Fruit fly (Drosophila melanogaster): ENCODE measurements around the gene rpk.

The rpk gene

DNA sequence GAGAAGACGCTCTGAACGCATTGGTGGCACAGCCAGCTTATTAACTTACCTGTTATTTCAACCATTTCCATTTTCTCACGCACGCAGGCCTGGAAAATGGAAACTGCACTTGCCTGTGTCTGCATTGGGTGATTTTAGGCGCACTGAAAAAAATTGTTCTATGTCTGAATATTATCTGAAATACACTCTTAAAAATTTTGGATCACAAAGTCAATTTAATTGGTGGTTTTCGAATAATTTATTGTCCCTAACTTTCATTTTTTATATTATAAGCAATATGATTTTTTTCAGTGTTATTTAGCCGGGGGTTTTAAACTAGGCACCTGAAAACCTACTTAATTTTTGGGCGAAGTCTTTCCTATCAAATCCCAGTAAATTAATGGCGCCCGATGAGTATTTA is 17.3 kb downstream of the rpk start (continued):
- TF ChIP-seq dan (GFP tag; IDR thresholded peaks at IDR 0.05) (no peak), CG9932 (GFP tag; IDR thresholded peaks at IDR 0.05) (0 out of 2 replicates have a peak, but pooled peaks have one; percentile 4), btn (GFP tag; optimal IDR thresholded peaks at IDR 0.05) (peak; percentile 39), MTF-1 (GFP tag; optimal IDR thresholded peaks at IDR 0.05; ENCODE audit: borderline replicate concordance) (peak; percentile 74), CG2120 (GFP tag; optimal IDR thresholded peaks at IDR 0.05) (peak; percentile 51), CG3847 (GFP tag; IDR thresholded peaks at IDR 0.05) (no peak), so (GFP tag; IDR thresholded peaks at IDR 0.05) (peak; percentile 34; the same call in 1 of the 3 replicates), CG17612 (GFP tag; IDR thresholded peaks at IDR 0.05) (peak; percentile 58; the same call in 1 of the 2 replicates), CG12942 (GFP tag; optimal IDR thresholded peaks at IDR 0.05) (no peak), ato (GFP tag; IDR thresholded peaks at IDR 0.05; ENCODE audit: partially characterized antibody) (no peak), Spps (tag; optimal IDR thresholded peaks at IDR 0.05) (peak; percentile 49), Sry-δ (GFP tag; optimal IDR thresholded peaks at IDR 0.05) (peak; percentile 33), croc (GFP tag; conservative IDR thresholded peaks at IDR 0.05) (peak; percentile 77; the same call in 2 of the 3 replicates), pros (GFP tag; optimal IDR thresholded peaks at IDR 0.05) (peak; percentile 15), dysf (GFP tag; IDR thresholded peaks at IDR 0.05) (peak; percentile 77), Jarid2 (GFP tag; optimal IDR thresholded peaks at IDR 0.05) (peak; percentile 44), CG4360 (GFP tag; IDR thresholded peaks at IDR 0.05) (0 out of 2 replicates have a peak, but pooled peaks have one; percentile 41), Med (GFP tag) (peak; percentile 83), stwl (tag; optimal IDR thresholded peaks at IDR 0.05) (peak; percentile 59), CG4730 (GFP tag; IDR thresholded peaks at IDR 0.05) (peak; percentile 72), Lhr (GFP tag; optimal IDR thresholded peaks at IDR 0.05) (peak; percentile 16), NC2β (GFP tag; optimal IDR thresholded peaks at IDR 0.05) (peak; percentile 87), unpg (GFP tag; optimal IDR thresholded peaks at IDR 0.05) (peak; percentile 86), CG7357 (GFP tag; IDR thresholded peaks at IDR 0.05) (peak; percentile 74), CG34422 (GFP tag; IDR thresholded peaks at IDR 0.05) (peak; percentile 88), slou (GFP tag; optimal IDR thresholded peaks at IDR 0.05) (peak; percentile 29), sima (GFP tag; optimal IDR thresholded peaks at IDR 0.05) (no peak), ara (GFP tag; IDR thresholded peaks at IDR 0.05) (peak; percentile 87), lmd (GFP tag; IDR thresholded peaks at IDR 0.05) (peak; percentile 77), CG9609 (GFP tag; optimal IDR thresholded peaks at IDR 0.05) (no peak), CG10321 (GFP tag; IDR thresholded peaks at IDR 0.05) (no peak), CG11560 (tag; IDR thresholded peaks at IDR 0.05) (no peak), scrt (GFP tag; optimal IDR thresholded peaks at IDR 0.05) (peak; percentile 67), bbx (GFP tag; IDR thresholded peaks at IDR 0.05; ENCODE audit: partially characterized antibody) (no peak), Gsc (GFP tag; IDR thresholded peaks at IDR 0.05) (no peak), CG4282 (GFP tag; optimal IDR thresholded peaks at IDR 0.05) (no peak), CG34376 (GFP tag; optimal IDR thresholded peaks at IDR 0.05) (no peak), gt (GFP tag; IDR thresholded peaks at IDR 0.05) (peak; percentile 62), CG17359 (tag; optimal IDR thresholded peaks at IDR 0.05) (peak; percentile 93), D (optimal IDR thresholded peaks at IDR 0.05) (no peak), D (GFP tag; optimal IDR thresholded peaks at IDR 0.05) (peak; percentile 85), CG1602 (GFP tag; optimal IDR thresholded peaks at IDR 0.05) (peak; percentile 53), tgo (GFP tag; IDR thresholded peaks at IDR 0.05) (peak; percentile 76), sr (GFP tag; IDR thresholded peaks at IDR 0.05) (0 out of 3 replicates have a peak, but pooled peaks have one; percentile 13), oc (tag; optimal IDR thresholded peaks at IDR 0.05) (peak; percentile 16), CG18764 (GFP tag; optimal IDR thresholded peaks at IDR 0.05) (peak; percentile 73), Atf-2 (GFP tag; optimal IDR thresholded peaks at IDR 0.05) (no peak), Nf-YA (GFP tag; IDR thresholded peaks at IDR 0.05) (peak; percentile 65), kay (GFP tag; optimal IDR thresholded peaks at IDR 0.05) (peak; percentile 56), hbn (GFP tag; IDR thresholded peaks at IDR 0.05; ENCODE audit: partially characterized antibody) (no peak), Ravus (GFP tag; IDR thresholded peaks at IDR 0.05) (peak; percentile 14; the same call in 1 of the 2 replicates), zfh2 (GFP tag; optimal IDR thresholded peaks at IDR 0.05) (no peak)
